Worm (Caenorhabditis elegans) whole organism, late embryonic: ENCODE results near the gene acp-3.

Experiments
- C08G9.2 ChIP-seq: sonication (generic microtip); optimal IDR thresholded peaks from 2 replicates; lab custom pipeline; 2016; ENCODE audit warnings: mild to moderate bottlenecking, missing genetic modification characterization, moderate library complexity, missing compliant biosample characterization
- C38D4.7 ChIP-seq: fragments of 200-800 bp; sonication (Bioruptor generic); optimal IDR thresholded peaks from 2 replicates; lab custom pipeline; 2018; ENCODE audit warnings: mild to moderate bottlenecking, missing genetic modification characterization, moderate library complexity, missing compliant biosample characterization
- K02D7.2 ChIP-seq: sonication (generic microtip); optimal IDR thresholded peaks from 2 replicates; lab custom pipeline; 2017; ENCODE audit warnings: mild to moderate bottlenecking, missing genetic modification characterization, missing compliant biosample characterization
- Y22D7AL.16 ChIP-seq: sonication (generic microtip); optimal IDR thresholded peaks from 2 replicates; lab custom pipeline; 2016; ENCODE audit warnings: missing genetic modification characterization, missing compliant biosample characterization
- ahr-1 ChIP-seq: sonication (generic microtip); optimal IDR thresholded peaks from 2 replicates; lab custom pipeline; 2016; ENCODE audit warnings: missing genetic modification characterization, missing compliant biosample characterization
- ceh-14 ChIP-seq: sonication (generic microtip); optimal IDR thresholded peaks from 2 replicates; lab custom pipeline; 2016; ENCODE audit warnings: missing genotype, missing genetic modification characterization, missing compliant biosample characterization
- ceh-2 ChIP-seq: sonication (generic microtip); optimal IDR thresholded peaks from 2 replicates; lab custom pipeline; 2016; ENCODE audit warnings: missing genotype, missing genetic modification characterization, missing compliant biosample characterization
- ceh-22 ChIP-seq: sonication (generic microtip); optimal IDR thresholded peaks from 2 replicates; lab custom pipeline; 2017; ENCODE audit warnings: missing biosample characterization, missing genetic modification characterization
- ceh-24 ChIP-seq: sonication (generic microtip); optimal IDR thresholded peaks from 2 replicates; lab custom pipeline; 2016; ENCODE audit warnings: mild to moderate bottlenecking, missing genetic modification characterization, missing compliant biosample characterization
- ceh-30 ChIP-seq: fragments of 150-350 bp; optimal IDR thresholded peaks from 2 replicates; lab custom pipeline; 2014; ENCODE audit warnings: missing biosample characterization, missing genetic modification characterization
- ceh-9 ChIP-seq: sonication (generic microtip); optimal IDR thresholded peaks from 2 replicates; lab custom pipeline; 2016; ENCODE audit warnings: mild to moderate bottlenecking, missing genetic modification characterization, inconsistent platforms, missing compliant biosample characterization
- dmd-4 ChIP-seq: sonication (generic microtip); optimal IDR thresholded peaks from 2 replicates; lab custom pipeline; 2016; ENCODE audit warnings: borderline replicate concordance, missing genetic modification characterization, missing compliant biosample characterization
- elt-2 ChIP-seq: sonication (generic microtip); optimal IDR thresholded peaks from 2 replicates; lab custom pipeline; 2016; ENCODE audit warnings: missing genetic modification reagents, missing genetic modification characterization, missing compliant biosample characterization
- elt-4 ChIP-seq: sonication (generic microtip); optimal IDR thresholded peaks from 2 replicates; lab custom pipeline; 2016; ENCODE audit warnings: missing genetic modification characterization, missing compliant biosample characterization
- fax-1 ChIP-seq: sonication (generic microtip); optimal IDR thresholded peaks from 2 replicates; lab custom pipeline; 2016; ENCODE audit warnings: missing genotype, missing genetic modification characterization, missing compliant biosample characterization
- fkh-10 ChIP-seq: fragments of 150-350 bp; optimal IDR thresholded peaks from 2 replicates; lab custom pipeline; 2014; ENCODE audit warnings: missing biosample characterization, missing genetic modification reagents, missing genetic modification characterization
- gmeb-2 ChIP-seq: sonication (generic microtip); optimal IDR thresholded peaks from 2 replicates; lab custom pipeline; 2016; ENCODE audit warnings: missing genetic modification characterization, inconsistent platforms, missing compliant biosample characterization
- lin-11 ChIP-seq: fragments of 200-800 bp; sonication (Bioruptor generic); optimal IDR thresholded peaks from 2 replicates; lab custom pipeline; 2018; ENCODE audit warnings: mild to moderate bottlenecking, missing genetic modification characterization, missing compliant biosample characterization
- nfya-1 ChIP-seq: sonication (generic microtip); optimal IDR thresholded peaks from 2 replicates; lab custom pipeline; 2017; ENCODE audit warnings: missing genetic modification characterization, mild to moderate bottlenecking, missing compliant biosample characterization, antibody characterized with exemption, moderate library complexity
- odd-2 ChIP-seq: sonication (generic microtip); optimal IDR thresholded peaks from 2 replicates; lab custom pipeline; 2017; ENCODE audit warnings: antibody characterized with exemption, mild to moderate bottlenecking, missing genetic modification characterization, missing compliant biosample characterization
- pat-9 ChIP-seq: fragments of 200-800 bp; sonication (Bioruptor generic); optimal IDR thresholded peaks from 2 replicates; lab custom pipeline; 2018; ENCODE audit warnings: mild to moderate bottlenecking, missing genetic modification characterization, moderate library complexity, missing compliant biosample characterization
- pha-2 ChIP-seq: sonication (generic microtip); optimal IDR thresholded peaks from 2 replicates; lab custom pipeline; 2017; ENCODE audit warnings: mild to moderate bottlenecking, missing genetic modification characterization, missing compliant biosample characterization
- ref-2 ChIP-seq: sonication (generic microtip); optimal IDR thresholded peaks from 2 replicates; lab custom pipeline; 2016; ENCODE audit warnings: missing genetic modification characterization, missing compliant biosample characterization
- rnt-1 ChIP-seq: sonication (generic microtip); optimal IDR thresholded peaks from 2 replicates; lab custom pipeline; 2016; ENCODE audit warnings: missing genetic modification characterization, missing compliant biosample characterization
- sox-2 ChIP-seq: fragments of 200-800 bp; sonication (Bioruptor generic); IDR thresholded peaks from 2 replicates; pipeline ENCODE4 v1.3.6; 2022; ENCODE audit warnings: missing genetic modification reagents, missing genetic modification characterization, missing compliant biosample characterization
- syd-9 ChIP-seq: sonication (generic microtip); optimal IDR thresholded peaks from 2 replicates; lab custom pipeline; 2016; ENCODE audit warnings: mild to moderate bottlenecking, missing genetic modification characterization, moderate library complexity, missing compliant biosample characterization
- tbx-2 ChIP-seq: sonication (generic microtip); optimal IDR thresholded peaks from 2 replicates; lab custom pipeline; 2016; ENCODE audit warnings: missing genetic modification characterization, missing compliant biosample characterization
- ttx-3 ChIP-seq: sonication (generic microtip); optimal IDR thresholded peaks from 2 replicates; lab custom pipeline; 2016; ENCODE audit warnings: missing genetic modification reagents, missing genetic modification characterization, missing compliant biosample characterization
- unc-3 ChIP-seq, 2 experiments: fragments of 200-800 bp in 1 of 2; sonication (Bioruptor generic) in 1 of 2; sonication (generic microtip) in 1 of 2; conservative IDR thresholded peaks in 1 of 2; optimal IDR thresholded peaks in 1 of 2; 2 replicates each; pipeline versions ENCODE4 v1.3.6 to Lab custom; 2016 to 2022; ENCODE audit warnings: missing compliant biosample characterization in 2 of 2, missing genetic modification characterization in 2 of 2, missing genetic modification reagents in 1 of 2
- unc-42 ChIP-seq: sonication (generic microtip); optimal IDR thresholded peaks from 2 replicates; lab custom pipeline; 2016; ENCODE audit warnings: missing genotype, missing genetic modification characterization, missing compliant biosample characterization
- unc-55 ChIP-seq: sonication (generic microtip); optimal IDR thresholded peaks from 2 replicates; lab custom pipeline; 2017; ENCODE audit warnings: missing biosample characterization, missing genetic modification reagents, missing genetic modification characterization
- zip-5 ChIP-seq: sonication (generic microtip); optimal IDR thresholded peaks from 2 replicates; lab custom pipeline; 2016; ENCODE audit warnings: missing genetic modification characterization, missing compliant biosample characterization

acp-3 gene

ce11 chrII:8438791-8439287 is 1.9 kb upstream of the acp-3 start, which contains the start of gene lips-10:
lips-10 (plus strand) TSS chrII:8439168.
- no peak for TF ChIP-seq C38D4.7 (GFP tag; lab: Kevin White, UChicago)
- no peak for TF ChIP-seq rnt-1 (tag; lab: Kevin White, UChicago)
- TF ChIP-seq fax-1 (tag; lab: Kevin White, UChicago), result no peak
- TF ChIP-seq gmeb-2 (tag; lab: Kevin White, UChicago), result no peak
- no peak for TF ChIP-seq Y22D7AL.16 (tag; lab: Kevin White, UChicago)
- no peak for TF ChIP-seq pha-2 (tag; lab: Kevin White, UChicago)
- TF ChIP-seq lin-11 (tag; lab: Kevin White, UChicago), result no peak
- no peak for TF ChIP-seq nfya-1 (tag; lab: Kevin White, UChicago)
- TF ChIP-seq unc-42 (tag; lab: Kevin White, UChicago), result no peak
- TF ChIP-seq tbx-2 (tag; lab: Kevin White, UChicago), result no peak
- no peak for TF ChIP-seq elt-4 (tag; lab: Kevin White, UChicago)
- no peak for TF ChIP-seq odd-2

ce11 chrII:8435005-8435404 is 1.9 kb downstream of the acp-3 start, which contains the start of gene acp-4:
acp-4 (minus strand) TSS chrII:8435105.
- no peak for TF ChIP-seq ref-2 (tag; lab: Kevin White, UChicago)
- no peak for TF ChIP-seq dmd-4 (tag; lab: Kevin White, UChicago)
- no peak for TF ChIP-seq sox-2 (GFP tag; lab: Robert Waterston, UW)
- TF ChIP-seq pha-2 (tag; lab: Kevin White, UChicago), result no peak
- no peak for TF ChIP-seq zip-5 (tag; lab: Kevin White, UChicago)
- no peak for TF ChIP-seq ahr-1 (tag; lab: Kevin White, UChicago)
- no peak for TF ChIP-seq ceh-9 (tag; lab: Kevin White, UChicago)
- TF ChIP-seq ceh-2 (tag; lab: Kevin White, UChicago), result no peak
- TF ChIP-seq unc-42 (tag; lab: Kevin White, UChicago), result no peak
- no peak for TF ChIP-seq fax-1 (tag; lab: Kevin White, UChicago)
- TF ChIP-seq ttx-3 (tag; lab: Kevin White, UChicago), result no peak

- TF ChIP-seq zip-5 (tag; lab: Kevin White, UChicago) (no peak), ceh-14 (no peak), fkh-10 (GFP tag; lab: Kevin White, UChicago) (no peak), ceh-24 (no peak), K02D7.2 (tag; lab: Kevin White, UChicago) (no peak), ref-2 (tag; lab: Kevin White, UChicago) (no peak), ceh-22 (tag; lab: Kevin White, UChicago) (no peak), rnt-1 (tag; lab: Kevin White, UChicago) (no peak), syd-9 (no peak)
Measured at ce11 chrII:8431954-8432353, 5.0 kb downstream of the acp-3 start, which contains the start of gene acp-2. acp-2 (minus strand) TSS chrII:8432054.

ce11 chrII:8428947-8429919 is 7.7 kb downstream of the acp-3 start:
- TF ChIP-seq elt-2 (tag; lab: Kevin White, UChicago), result no peak
- TF ChIP-seq C08G9.2, result no peak
- no peak for TF ChIP-seq unc-3 (GFP tag; conservative IDR thresholded peaks at IDR 0.05; lab: Robert Waterston, UW)
- no peak for TF ChIP-seq unc-3 (tag; optimal IDR thresholded peaks at IDR 0.05; lab: Kevin White, UChicago)
- no peak for TF ChIP-seq Y22D7AL.16 (tag; lab: Kevin White, UChicago)
- no peak for TF ChIP-seq unc-55
- TF ChIP-seq pat-9 (tag; lab: Kevin White, UChicago), result no peak
- no peak for TF ChIP-seq ceh-30 (tag; lab: Kevin White, UChicago)
